Worm (Caenorhabditis elegans): ENCODE data around the gene cyp-14A2.

ce11 chrX:13251354-13251843 is 18.1 kb downstream of the cyp-14A2 start:
- TF ChIP-seq ztf-11 (tag; optimal IDR thresholded peaks at IDR 0.05) (no peak), nhr-77 (tag; optimal IDR thresholded peaks at IDR 0.05) (no peak), fos-1 (tag; optimal IDR thresholded peaks at IDR 0.05) (no peak), ceh-28 (tag; optimal IDR thresholded peaks at IDR 0.05) (no peak), unc-62 (GFP tag; optimal IDR thresholded peaks at IDR 0.05) (no peak), lin-15B (tag; optimal IDR thresholded peaks at IDR 0.05) (no peak), ama-1 (optimal IDR thresholded peaks at IDR 0.05) (peak; percentile 54), egl-27 (tag; optimal IDR thresholded peaks at IDR 0.05) (peak; percentile 19), ZK546.5 (tag; optimal IDR thresholded peaks at IDR 0.05) (no peak), skn-1 (tag; optimal IDR thresholded peaks at IDR 0.05) (no peak), nfya-1 (tag; optimal IDR thresholded peaks at IDR 0.05; ENCODE audit: insufficient read depth) (peak; percentile 71)

Data from whole organism, L3 larva.